Worm (Caenorhabditis elegans) whole organism, L4 larva: Measurements from ENCODE around the gene ceh-23.

ENCODE experiments used
- F37D6.2 ChIP-seq: sonication (generic microtip); optimal IDR thresholded peaks from 2 replicates; lab custom pipeline; 2016; ENCODE audit warnings: mild to moderate bottlenecking, missing genetic modification characterization, missing compliant biosample characterization
- Y48G9A.11 ChIP-seq: fragments of 200-800 bp; sonication (Bioruptor generic); IDR thresholded peaks from 2 replicates; pipeline ENCODE4 v1.3.6; 2022; ENCODE audit warnings: missing genetic modification reagents, missing genetic modification characterization, missing compliant biosample characterization
- Y75B8A.6 ChIP-seq: fragments of 200-800 bp; sonication (Bioruptor generic); IDR thresholded peaks from 2 replicates; pipeline ENCODE4 v1.3.6; 2022; ENCODE audit warnings: missing genetic modification reagents, missing genetic modification characterization, missing compliant biosample characterization
- aha-1 ChIP-seq: fragments of 150-350 bp; peaks from one replicate; lab custom pipeline; 2014; ENCODE audit warnings: missing biosample characterization, missing genetic modification characterization
- aly-2 ChIP-seq: sonication (generic microtip); optimal IDR thresholded peaks from 2 replicates; lab custom pipeline; 2018; ENCODE audit warnings: missing biosample characterization, missing genetic modification characterization
- daf-12 ChIP-seq: fragments of 150-350 bp; optimal IDR thresholded peaks from 2 replicates; lab custom pipeline; 2014; ENCODE audit warnings: missing biosample characterization, missing genetic modification reagents, missing genetic modification characterization
- fkh-10 ChIP-seq: fragments of 150-350 bp; optimal IDR thresholded peaks from 2 replicates; lab custom pipeline; 2014; ENCODE audit warnings: missing biosample characterization, missing genetic modification reagents, missing genetic modification characterization
- fos-1 ChIP-seq: fragments of 150-350 bp; optimal IDR thresholded peaks from 2 replicates; lab custom pipeline; 2014; ENCODE audit warnings: missing biosample characterization, missing genetic modification characterization
- gei-8 ChIP-seq: fragments of 200-800 bp; sonication (Bioruptor generic); optimal IDR thresholded peaks from 2 replicates; lab custom pipeline; 2018; ENCODE audit warnings: mild to moderate bottlenecking, missing genetic modification characterization, missing compliant biosample characterization
- hlh-30 ChIP-seq: sonication (generic microtip); optimal IDR thresholded peaks from 2 replicates; lab custom pipeline; 2017; ENCODE audit warnings: antibody characterized with exemption, mild to moderate bottlenecking, missing genetic modification characterization, missing compliant biosample characterization; ENCODE audit not compliant: insufficient read depth
- lim-7 ChIP-seq: fragments of 200-800 bp; sonication (Bioruptor generic); IDR thresholded peaks from 2 replicates; pipeline ENCODE4 v1.3.6; 2022; ENCODE audit warnings: missing genetic modification characterization, missing compliant biosample characterization
- lin-15B ChIP-seq: fragments of 150-350 bp; sonication (generic microtip); optimal IDR thresholded peaks from 3 replicates; lab custom pipeline; 2014; ENCODE audit warnings: missing biosample characterization, missing genetic modification characterization
- lin-29 ChIP-seq: fragments of 200-800 bp; sonication (Bioruptor generic); IDR thresholded peaks from 2 replicates; pipeline ENCODE4 v1.3.6; 2022; ENCODE audit warnings: missing genetic modification reagents, missing genetic modification characterization, missing compliant biosample characterization
- lin-38 ChIP-seq: fragments of 200-800 bp; sonication (Bioruptor generic); IDR thresholded peaks from 2 replicates; pipeline ENCODE4 v1.3.6; 2022; ENCODE audit warnings: missing genetic modification reagents, missing genetic modification characterization, missing compliant biosample characterization
- lin-39 ChIP-seq: fragments of 150-350 bp; optimal IDR thresholded peaks from 2 replicates; lab custom pipeline; 2014; ENCODE audit warnings: missing biosample characterization, missing genetic modification reagents, missing genetic modification characterization
- madf-9 ChIP-seq: fragments of 200-800 bp; sonication (Bioruptor generic); conservative IDR thresholded peaks from 2 replicates; pipeline ENCODE4 v1.3.6; 2022; ENCODE audit warnings: missing genetic modification reagents, missing genetic modification characterization, missing compliant biosample characterization
- mdl-1 ChIP-seq, 2 experiments: fragments of 150-350 bp in 1 of 2; sonication (generic microtip) in 1 of 2; optimal IDR thresholded peaks; 2 replicates each; lab custom pipeline; 2014 to 2017; ENCODE audit warnings: missing biosample characterization in 2 of 2, missing genetic modification characterization in 2 of 2
- mdt-29 ChIP-seq: fragments of 200-800 bp; sonication (Bioruptor generic); IDR thresholded peaks from 2 replicates; pipeline ENCODE4 v1.3.6; 2022; ENCODE audit warnings: missing genetic modification reagents, missing genetic modification characterization, missing compliant biosample characterization
- mep-1 ChIP-seq: fragments of 150-350 bp; sonication (generic microtip); optimal IDR thresholded peaks from 3 replicates; lab custom pipeline; 2014; ENCODE audit warnings: missing biosample characterization, missing genetic modification characterization
- mxl-2 ChIP-seq: fragments of 200-800 bp; sonication (Bioruptor generic); conservative IDR thresholded peaks from 2 replicates; pipeline ENCODE4 v1.3.6; 2022; ENCODE audit warnings: missing genetic modification reagents, missing genetic modification characterization, missing compliant biosample characterization
- mxl-3 ChIP-seq: fragments of 200-800 bp; sonication (Bioruptor generic); optimal IDR thresholded peaks from 2 replicates; lab custom pipeline; 2018; ENCODE audit warnings: mild to moderate bottlenecking, missing genetic modification characterization, missing compliant biosample characterization
- nhr-11 ChIP-seq: fragments of 150-350 bp; optimal IDR thresholded peaks from 2 replicates; lab custom pipeline; 2014; ENCODE audit warnings: missing biosample characterization, missing genetic modification characterization
- nhr-25 ChIP-seq: sonication (generic microtip); optimal IDR thresholded peaks from 2 replicates; lab custom pipeline; 2017; ENCODE audit warnings: missing genetic modification characterization, mild to moderate bottlenecking, missing compliant biosample characterization, antibody characterized with exemption, moderate library complexity, borderline replicate concordance; ENCODE audit not compliant: insufficient read depth
- nhr-28 ChIP-seq: fragments of 150-350 bp; optimal IDR thresholded peaks from 2 replicates; lab custom pipeline; 2014; ENCODE audit warnings: missing biosample characterization, missing genetic modification characterization
- nhr-76 ChIP-seq: fragments of 150-350 bp; optimal IDR thresholded peaks from 2 replicates; lab custom pipeline; 2014; ENCODE audit warnings: missing biosample characterization, missing genetic modification characterization
- nhr-77 ChIP-seq: fragments of 150-350 bp; optimal IDR thresholded peaks from 2 replicates; lab custom pipeline; 2014; ENCODE audit warnings: missing biosample characterization, missing genetic modification characterization
- php-3 ChIP-seq: fragments of 200-800 bp; sonication (Bioruptor generic); IDR thresholded peaks from 2 replicates; pipeline ENCODE4 v1.3.6; 2022; ENCODE audit warnings: missing genetic modification reagents, missing genetic modification characterization, missing compliant biosample characterization
- pqm-1 ChIP-seq: sonication (generic microtip); optimal IDR thresholded peaks from 2 replicates; lab custom pipeline; 2017; ENCODE audit warnings: missing biosample characterization, missing genetic modification characterization
- saeg-2 ChIP-seq: fragments of 200-800 bp; sonication (Bioruptor generic); IDR thresholded peaks from 2 replicates; pipeline ENCODE4 v1.3.6; 2022; ENCODE audit warnings: missing genetic modification reagents, missing genetic modification characterization, missing compliant biosample characterization
- skn-1 ChIP-seq: fragments of 150-350 bp; optimal IDR thresholded peaks from 2 replicates; lab custom pipeline; 2014; ENCODE audit warnings: missing biosample characterization, missing genetic modification characterization
- unc-62 ChIP-seq, 3 experiments: fragments of 150-350 bp in 1 of 3; sonication (generic microtip); optimal IDR thresholded peaks in 2 of 3; peaks in 1 of 3; 1 replicate in 1 of 3; 2 replicates in 2 of 3; lab custom pipeline; 2014 to 2017; ENCODE audit warnings: missing biosample characterization in 3 of 3, missing genetic modification characterization in 3 of 3, missing genetic modification reagents in 3 of 3, missing genotype in 1 of 3
- zip-2 ChIP-seq: fragments of 150-350 bp; optimal IDR thresholded peaks from 2 replicates; lab custom pipeline; 2014; ENCODE audit warnings: missing biosample characterization, missing genetic modification characterization

The ceh-23 gene

ce11 chrIII:7866189-7866588, 26.8 kb downstream of the ceh-23 start, which contains the start of gene cup-4:
Gene cup-4 (plus strand): TSS chrIII:7866489.
- TF ChIP-seq mxl-2 (GFP tag; lab: Robert Waterston, UW) (no peak), daf-12 (tag; lab: Kevin White, UChicago) (no peak), lin-39 (tag; lab: Kevin White, UChicago) (no peak), skn-1 (tag; lab: Kevin White, UChicago) (no peak), aha-1 (tag; lab: Kevin White, UChicago) (no peak), nhr-25 (tag; lab: Kevin White, UChicago) (no peak), saeg-2 (GFP tag; lab: Robert Waterston, UW) (no peak), unc-62 (GFP tag; optimal IDR thresholded peaks at IDR 0.05 in 1 of 2; lab: Kevin White, UChicago) (no peak), unc-62 (tag; optimal IDR thresholded peaks at IDR 0.05; lab: Kevin White, UChicago) (no peak), lin-29 (GFP tag; lab: Robert Waterston, UW) (no peak)

- TF ChIP-seq hlh-30 (peak; percentile 24), nhr-11 (no peak), mdl-1 (tag; optimal IDR thresholded peaks at IDR 0.05; lab: Kevin White, UChicago) (peak in 1 of 2 experiments; percentile 23), unc-62 (GFP tag; optimal IDR thresholded peaks at IDR 0.05 in 1 of 2; lab: Kevin White, UChicago) (peak in 1 of 2 experiments; percentile 56), unc-62 (tag; optimal IDR thresholded peaks at IDR 0.05; lab: Kevin White, UChicago) (no peak), nhr-28 (tag; lab: Kevin White, UChicago) (peak; percentile 48), lin-15B (tag; lab: Kevin White, UChicago) (no peak)
Observed at ce11 chrIII:7872776-7873175, 33.4 kb downstream of the ceh-23 start.

- no peak for TF ChIP-seq Y48G9A.11 (GFP tag; lab: Robert Waterston, UW)
- TF ChIP-seq pqm-1 (tag; lab: Kevin White, UChicago): no peak
- no peak for TF ChIP-seq Y75B8A.6 (GFP tag; lab: Robert Waterston, UW)
- no peak for TF ChIP-seq aly-2 (tag; lab: Kevin White, UChicago)
- TF ChIP-seq fkh-10 (GFP tag; lab: Kevin White, UChicago): no peak
- TF ChIP-seq lin-38: no peak
Observed at ce11 chrIII:7873481-7873880, 34.1 kb downstream of the ceh-23 start, which contains the start of gene tyr-1. Gene tyr-1 (plus strand): TSS chrIII:7873781.

- no peak for TF ChIP-seq daf-12 (tag; lab: Kevin White, UChicago)
- TF ChIP-seq madf-9 (GFP tag; lab: Robert Waterston, UW): no peak
- TF ChIP-seq F37D6.2 (tag; lab: Kevin White, UChicago): no peak
- TF ChIP-seq unc-62 (GFP tag; optimal IDR thresholded peaks at IDR 0.05 in 1 of 2; lab: Kevin White, UChicago): peak in 1 of 2 experiments; percentile 93
- no peak for TF ChIP-seq unc-62 (tag; optimal IDR thresholded peaks at IDR 0.05; lab: Kevin White, UChicago)
- TF ChIP-seq mdt-29 (GFP tag; lab: Robert Waterston, UW): no peak
- TF ChIP-seq mep-1 (tag; lab: Kevin White, UChicago): no peak
- no peak for TF ChIP-seq nhr-76 (tag; lab: Kevin White, UChicago)
- no peak for TF ChIP-seq php-3 (GFP tag; lab: Robert Waterston, UW)
- TF ChIP-seq, all 104 proteins: peak for 1
Observed at ce11 chrIII:7877090-7877489, 37.7 kb downstream of the ceh-23 start.

ce11 chrIII:7878852-7879329, 39.5 kb downstream of the ceh-23 start, which contains the start of gene sup-18:
Gene sup-18 (minus strand): TSS chrIII:7878902.
- TF ChIP-seq lim-7 (GFP tag; lab: Robert Waterston, UW) (no peak), unc-62 (GFP tag; optimal IDR thresholded peaks at IDR 0.05 in 1 of 2; lab: Kevin White, UChicago) (peak in 1 of 2 experiments; percentile 36), unc-62 (tag; optimal IDR thresholded peaks at IDR 0.05; lab: Kevin White, UChicago) (no peak)

- no peak for TF ChIP-seq zip-2 (tag; lab: Kevin White, UChicago)
- no peak for TF ChIP-seq gei-8
- TF ChIP-seq nhr-77 (tag; lab: Kevin White, UChicago): no peak
- no peak for TF ChIP-seq fos-1 (tag; lab: Kevin White, UChicago)
- no peak for TF ChIP-seq mxl-3 (GFP tag; lab: Kevin White, UChicago)
- peak; percentile 41 for TF ChIP-seq nhr-11
- TF ChIP-seq, all 104 proteins: peak for 1
Observed at ce11 chrIII:7880132-7880715, 40.8 kb downstream of the ceh-23 start.
